Worm (Caenorhabditis elegans): ENCODE results near the gene nspb-10.

- TF ChIP-seq him-1 (tag; optimal IDR thresholded peaks at IDR 0.05), result no peak
- TF ChIP-seq dao-5 (tag; optimal IDR thresholded peaks at IDR 0.05), result no peak
- no peak for TF ChIP-seq W03F9.2 (tag; optimal IDR thresholded peaks at IDR 0.05)
Measured at ce11 chrII:14576429-14576828, 11.6 kb downstream of the nspb-10 start, which contains the start of gene C01G12.13.
